Worm (Caenorhabditis elegans) whole organism, young adult: Measurements from ENCODE around the gene T07C12.10.

Source experiments
- ama-1 ChIP-seq, 3 experiments: fragments of 150-350 bp in 1 of 3; sonication (generic microtip) in 2 of 3; optimal IDR thresholded peaks; 2 replicates each; lab custom pipeline; 2014 to 2018; ENCODE audit warnings: missing biosample characterization in 2 of 3, missing genetic modification characterization in 2 of 3, missing genetic modification reagents in 2 of 3
- attf-5 ChIP-seq: fragments of 200-800 bp; sonication (Bioruptor generic); optimal IDR thresholded peaks from 2 replicates; lab custom pipeline; 2018; ENCODE audit warnings: mild to moderate bottlenecking, missing genetic modification characterization, missing compliant biosample characterization
- ets-4 ChIP-seq: fragments of 200-800 bp; sonication (Bioruptor generic); optimal IDR thresholded peaks from 2 replicates; lab custom pipeline; 2018; ENCODE audit warnings: mild to moderate bottlenecking, missing genetic modification characterization, missing compliant biosample characterization
- lin-35 ChIP-seq, 3 experiments: fragments of 150-350 bp in 2 of 3; sonication (generic microtip) in 1 of 3; optimal IDR thresholded peaks; 2 replicates each; lab custom pipeline; 2014 to 2018; ENCODE audit warnings: missing biosample characterization in 3 of 3, missing genetic modification characterization in 3 of 3, missing genetic modification reagents in 3 of 3
- tlf-1 ChIP-seq: fragments of 200-800 bp; sonication (Bioruptor generic); optimal IDR thresholded peaks from 2 replicates; lab custom pipeline; 2018; ENCODE audit warnings: mild to moderate bottlenecking, missing genetic modification characterization, missing compliant biosample characterization
- xnd-1 ChIP-seq: sonication (generic microtip); optimal IDR thresholded peaks from 2 replicates; lab custom pipeline; 2016; ENCODE audit warnings: missing genotype, missing genetic modification reagents, missing genetic modification characterization, missing compliant biosample characterization
- ztf-28 ChIP-seq: fragments of 200-800 bp; sonication (Bioruptor generic); IDR thresholded peaks from 2 replicates; pipeline ENCODE4 v1.3.6; 2022; ENCODE audit warnings: missing genetic modification reagents, missing genetic modification characterization, missing compliant biosample characterization

ce11 chrV:9982568-9982967 lies 22.3 kb upstream of the T07C12.10 start, which contains the start of gene C27H6.9:
- TF ChIP-seq lin-35 (GFP tag; optimal IDR thresholded peaks at IDR 0.05; lab: Kevin White, UChicago), result no peak
- no peak for TF ChIP-seq ztf-28
- no peak for TF ChIP-seq ama-1 (optimal IDR thresholded peaks at IDR 0.05; lab: Kevin White, UChicago)
- no peak for TF ChIP-seq ama-1 (GFP tag; optimal IDR thresholded peaks at IDR 0.05; lab: Kevin White, UChicago)
- no peak for TF ChIP-seq tlf-1
- no peak for TF ChIP-seq xnd-1 (tag; lab: Kevin White, UChicago)
- no peak for TF ChIP-seq attf-5 (GFP tag; lab: Kevin White, UChicago)
- no peak for TF ChIP-seq ets-4 (GFP tag; lab: Kevin White, UChicago)
